Fruit fly (Drosophila melanogaster) whole organism, adult: ENCODE results near the gene CG3285.

ENCODE experiments used
- CG33017 ChIP-seq: fragments of 200-800 bp; sonication (Bioruptor generic); optimal IDR thresholded peaks from 2 replicates; lab custom pipeline; 2018; ENCODE audit warnings: missing biosample characterization, mild to moderate bottlenecking, missing genetic modification characterization, moderate library complexity
- CG5204 ChIP-seq: fragments of 200-800 bp; sonication (Bioruptor generic); optimal IDR thresholded peaks from 2 replicates; lab custom pipeline; 2016; ENCODE audit warnings: missing biosample characterization, missing genetic modification characterization
- CG7101 ChIP-seq: fragments of 200-800 bp; sonication (Bioruptor generic); optimal IDR thresholded peaks from 2 replicates; lab custom pipeline; 2018; ENCODE audit warnings: missing biosample characterization, mild to moderate bottlenecking, missing genetic modification characterization, moderate library complexity
- Hr96 ChIP-seq: fragments of 200-800 bp; sonication (Bioruptor generic); optimal IDR thresholded peaks from 2 replicates; lab custom pipeline; 2016; ENCODE audit warnings: missing biosample characterization, missing genetic modification characterization
- Mnt ChIP-seq: fragments of 200-800 bp; sonication (Bioruptor generic); optimal IDR thresholded peaks from 2 replicates; lab custom pipeline; 2016; ENCODE audit warnings: missing biosample characterization, mild to moderate bottlenecking, missing genetic modification characterization
- cnc ChIP-seq, 2 experiments: fragments of >200 bp; optimal IDR thresholded peaks; 2 replicates each; lab custom pipeline; 2017
- kay ChIP-seq: fragments of 200-800 bp; sonication (Bioruptor generic); peaks from one replicate; lab custom pipeline; 2016; ENCODE audit warnings: missing biosample characterization, missing genetic modification characterization, borderline replicate concordance

dm6 chr2L:3332514-3332913, 1.8 kb downstream of the CG3285 start, which contains the start of gene CG15408:
- no peak for TF ChIP-seq Hr96 (GFP tag; lab: Kevin White, UChicago)
- TF ChIP-seq kay (GFP tag; lab: Kevin White, UChicago): no peak
- TF ChIP-seq CG7101: no peak
- no peak for TF ChIP-seq CG33017
- no peak for TF ChIP-seq cnc (optimal IDR thresholded peaks at IDR 0.05; lab: Kevin White, UChicago)
- no peak for TF ChIP-seq CG5204 (GFP tag; lab: Kevin White, UChicago)
- no peak for TF ChIP-seq Mnt (GFP tag; lab: Kevin White, UChicago)
